Fruit fly (Drosophila melanogaster): ENCODE results near the gene CG2218.

The CG2218 gene

DNA sequence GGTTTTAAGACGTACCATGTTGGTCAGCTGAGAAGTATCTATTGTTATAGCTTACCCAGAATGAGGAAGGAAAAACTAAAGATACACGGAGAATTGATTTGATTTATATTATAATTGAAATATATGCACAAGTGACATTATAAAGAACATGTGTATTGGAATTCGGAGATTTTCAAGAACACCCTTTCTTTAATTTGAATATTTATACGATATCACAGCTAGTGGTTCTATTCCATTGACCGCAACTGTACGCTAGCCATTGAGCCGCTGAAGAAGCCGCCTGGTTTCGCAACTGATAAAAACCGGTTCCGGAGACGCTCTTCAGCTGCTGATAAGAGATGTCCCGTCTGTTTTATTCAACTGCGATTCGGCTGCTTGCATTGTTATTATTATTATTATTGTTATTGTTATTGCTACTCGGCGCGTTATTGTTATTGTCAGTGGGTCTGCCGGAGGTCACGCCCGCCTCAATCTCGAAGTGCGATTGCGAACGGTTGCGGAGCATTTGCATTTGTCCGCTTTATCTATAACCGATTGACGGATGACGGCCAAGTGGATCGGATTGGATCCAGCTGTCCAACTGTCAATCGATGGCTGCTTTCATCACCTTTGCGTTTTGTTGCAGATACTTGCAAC lies 33.6 kb upstream of the CG2218 start (continued):
- no peak for TF ChIP-seq CG11723 (GFP tag; optimal IDR thresholded peaks at IDR 0.05)
- no peak for TF ChIP-seq tup (GFP tag; optimal IDR thresholded peaks at IDR 0.05)
- TF ChIP-seq pfk (GFP tag; optimal IDR thresholded peaks at IDR 0.05), result no peak
- no peak for TF ChIP-seq al (GFP tag; IDR thresholded peaks at IDR 0.05)
- no peak for TF ChIP-seq odd (GFP tag; optimal IDR thresholded peaks at IDR 0.05)
- no peak for TF ChIP-seq CG33557 (GFP tag; optimal IDR thresholded peaks at IDR 0.05)
- no peak for TF ChIP-seq sens-2 (GFP tag; IDR thresholded peaks at IDR 0.05)
- no peak for TF ChIP-seq D19B (GFP tag; optimal IDR thresholded peaks at IDR 0.05)
- TF ChIP-seq Dref (GFP tag; IDR thresholded peaks at IDR 0.05), result no peak
- TF ChIP-seq Sin3A (optimal IDR thresholded peaks at IDR 0.05), result no peak
- no peak for TF ChIP-seq fru (optimal IDR thresholded peaks at IDR 0.05)
- no peak for TF ChIP-seq NK7.1 (GFP tag; optimal IDR thresholded peaks at IDR 0.05)
- TF ChIP-seq CG18619 (GFP tag; optimal IDR thresholded peaks at IDR 0.05), result no peak
- no peak for TF ChIP-seq crol (GFP tag; IDR thresholded peaks at IDR 0.05)
- peak; percentile 15; the same call in 1 of the 3 replicates for TF ChIP-seq B-H1 (GFP tag; IDR thresholded peaks at IDR 0.05)
- TF ChIP-seq repo (GFP tag; optimal IDR thresholded peaks at IDR 0.05), result no peak
- no peak for TF ChIP-seq vnd (GFP tag; IDR thresholded peaks at IDR 0.05; ENCODE audit: partially characterized antibody)
- no peak for TF ChIP-seq CG6175 (GFP tag; IDR thresholded peaks at IDR 0.05)
- no peak for TF ChIP-seq CG31365 (tag; optimal IDR thresholded peaks at IDR 0.05)
- no peak for TF ChIP-seq dm (GFP tag; optimal IDR thresholded peaks at IDR 0.05)
- TF ChIP-seq Vsx1 (GFP tag; optimal IDR thresholded peaks at IDR 0.05), result no peak
- no peak for TF ChIP-seq Myb (GFP tag; optimal IDR thresholded peaks at IDR 0.05)
- TF ChIP-seq Xrp1 (GFP tag; IDR thresholded peaks at IDR 0.05), result peak; percentile 39; the same call in 1 of the 2 replicates
- TF ChIP-seq CG3995 (GFP tag; optimal IDR thresholded peaks at IDR 0.05), result no peak
- no peak for TF ChIP-seq CG16815 (GFP tag; optimal IDR thresholded peaks at IDR 0.05)
- no peak for TF ChIP-seq Tbp (GFP tag; optimal IDR thresholded peaks at IDR 0.05)
- no peak for TF ChIP-seq CG14667 (GFP tag; IDR thresholded peaks at IDR 0.05)
- TF ChIP-seq CG10959 (GFP tag; IDR thresholded peaks at IDR 0.05), result no peak
- TF ChIP-seq Ets97D (GFP tag; optimal IDR thresholded peaks at IDR 0.05), result no peak
- TF ChIP-seq CG32767 (GFP tag; IDR thresholded peaks at IDR 0.05), result no peak
- no peak for TF ChIP-seq CG15601 (tag; optimal IDR thresholded peaks at IDR 0.05)
- TF ChIP-seq CG9797 (GFP tag; optimal IDR thresholded peaks at IDR 0.05), result no peak
- TF ChIP-seq Adf1 (GFP tag; IDR thresholded peaks at IDR 0.05), result no peak
- TF ChIP-seq Hand (GFP tag; optimal IDR thresholded peaks at IDR 0.05), result no peak
- TF ChIP-seq Dfd (GFP tag; optimal IDR thresholded peaks at IDR 0.05), result no peak
- no peak for TF ChIP-seq CG5953 (GFP tag; IDR thresholded peaks at IDR 0.05)
- no peak for TF ChIP-seq cato (GFP tag; optimal IDR thresholded peaks at IDR 0.05; ENCODE audit: borderline replicate concordance)
- no peak for TF ChIP-seq Hr78 (GFP tag; optimal IDR thresholded peaks at IDR 0.05)
- peak; percentile 47 for TF ChIP-seq unpg (GFP tag; optimal IDR thresholded peaks at IDR 0.05)
- no peak for TF ChIP-seq pita (GFP tag; optimal IDR thresholded peaks at IDR 0.05)
- no peak for TF ChIP-seq ftz-f1 (GFP tag; optimal IDR thresholded peaks at IDR 0.05)
- TF ChIP-seq Atf3 (GFP tag; optimal IDR thresholded peaks at IDR 0.05), result no peak
- TF ChIP-seq ken (GFP tag; IDR thresholded peaks at IDR 0.05), result no peak
- TF ChIP-seq CG17186 (GFP tag; optimal IDR thresholded peaks at IDR 0.05), result no peak
- TF ChIP-seq NFAT (GFP tag; IDR thresholded peaks at IDR 0.05), result no peak
- no peak for TF ChIP-seq Fer3 (tag; optimal IDR thresholded peaks at IDR 0.05)
- no peak for TF ChIP-seq CG18011 (GFP tag; optimal IDR thresholded peaks at IDR 0.05)
- TF ChIP-seq CG15073 (GFP tag; optimal IDR thresholded peaks at IDR 0.05), result no peak
- no peak for TF ChIP-seq CG7271 (tag; optimal IDR thresholded peaks at IDR 0.05)
- no peak for TF ChIP-seq Abd-B (GFP tag; optimal IDR thresholded peaks at IDR 0.05)
- TF ChIP-seq seq (GFP tag; IDR thresholded peaks at IDR 0.05), result no peak
- no peak for TF ChIP-seq CG7786 (GFP tag; optimal IDR thresholded peaks at IDR 0.05)
